Fruit fly (Drosophila melanogaster) whole organism, embryonic: ENCODE data around the gene CG14309.

Source experiments
- CG12104 ChIP-seq: fragments of 200-800 bp; sonication (Bioruptor generic); optimal IDR thresholded peaks from 3 replicates; lab custom pipeline; 2016; ENCODE audit warnings: missing biosample characterization, missing genetic modification characterization
- CG12659 ChIP-seq: fragments of 200-800 bp; sonication (Bioruptor generic); optimal IDR thresholded peaks from 3 replicates; lab custom pipeline; 2017; ENCODE audit warnings: mild to moderate bottlenecking, missing biosample characterization, missing genetic modification reagents, missing genetic modification characterization
- CG14710 ChIP-seq: fragments of 200-800 bp; sonication (Bioruptor generic); optimal IDR thresholded peaks from 3 replicates; lab custom pipeline; 2019; ENCODE audit warnings: missing biosample characterization, mild to moderate bottlenecking, missing genetic modification characterization, moderate library complexity
- CG17359 ChIP-seq: fragments of 200-800 bp; sonication (Bioruptor generic); optimal IDR thresholded peaks from 3 replicates; lab custom pipeline; 2018; ENCODE audit warnings: missing biosample characterization, mild to moderate bottlenecking, missing genetic modification characterization, moderate library complexity
- CG17385 ChIP-seq: fragments of 200-800 bp; sonication (Bioruptor generic); optimal IDR thresholded peaks from 3 replicates; lab custom pipeline; 2018; ENCODE audit warnings: missing biosample characterization, mild to moderate bottlenecking, missing genetic modification characterization
- CG17802 ChIP-seq: fragments of 200-800 bp; sonication (Bioruptor generic); optimal IDR thresholded peaks from 2 replicates; lab custom pipeline; 2018; ENCODE audit warnings: missing biosample characterization, mild to moderate bottlenecking, missing genetic modification characterization, moderate library complexity
- CG33213 ChIP-seq: fragments of 200-800 bp; sonication (Bioruptor generic); optimal IDR thresholded peaks from 3 replicates; lab custom pipeline; 2016; ENCODE audit warnings: missing biosample characterization, missing genetic modification characterization
- CG3838 ChIP-seq: fragments of 200-800 bp; sonication (Bioruptor generic); optimal IDR thresholded peaks from 3 replicates; lab custom pipeline; 2016; ENCODE audit warnings: missing biosample characterization, missing genetic modification characterization
- CG7745 ChIP-seq: fragments of 200-800 bp; sonication (Bioruptor generic); optimal IDR thresholded peaks from 2 replicates; lab custom pipeline; 2018; ENCODE audit warnings: missing biosample characterization, mild to moderate bottlenecking, missing genetic modification characterization, moderate library complexity
- CG8924 ChIP-seq: fragments of 200-800 bp; optimal IDR thresholded peaks from 3 replicates; lab custom pipeline; 2019; ENCODE audit warnings: missing biosample characterization, mild to moderate bottlenecking, missing genetic modification characterization, moderate library complexity
- CG9609 ChIP-seq: fragments of 200-800 bp; sonication (Bioruptor generic); optimal IDR thresholded peaks from 3 replicates; lab custom pipeline; 2016; ENCODE audit warnings: missing biosample characterization, missing genetic modification characterization
- Camta ChIP-seq: fragments of 200-800 bp; sonication (Bioruptor generic); optimal IDR thresholded peaks from 2 replicates; lab custom pipeline; 2016; ENCODE audit warnings: missing biosample characterization, missing genetic modification characterization
- D ChIP-seq, 2 experiments: fragments of 200-800 bp in 1 of 2; fragments of >200 bp in 1 of 2; sonication (Bioruptor generic) in 1 of 2; optimal IDR thresholded peaks; 2 replicates in 1 of 2; 3 replicates in 1 of 2; lab custom pipeline; 2017; ENCODE audit warnings: mild to moderate bottlenecking in 1 of 2, missing biosample characterization in 1 of 2, missing genetic modification characterization in 1 of 2, missing genetic modification reagents in 1 of 2
- D19A ChIP-seq: fragments of 200-800 bp; optimal IDR thresholded peaks from 3 replicates; lab custom pipeline; 2019; ENCODE audit warnings: missing biosample characterization, mild to moderate bottlenecking, missing genetic modification characterization, moderate library complexity
- Gsc ChIP-seq: fragments of 200-800 bp; sonication (Bioruptor generic); IDR thresholded peaks from 2 replicates; pipeline ENCODE4 v1.3.6; 2022; ENCODE audit warnings: missing biosample characterization, missing genetic modification characterization
- Hmr ChIP-seq: fragments of 200-800 bp; sonication (Bioruptor generic); optimal IDR thresholded peaks from 3 replicates; lab custom pipeline; 2017; ENCODE audit warnings: mild to moderate bottlenecking, missing biosample characterization, missing genetic modification reagents, missing genetic modification characterization
- Jarid2 ChIP-seq: fragments of 200-800 bp; sonication (Bioruptor generic); optimal IDR thresholded peaks from 3 replicates; lab custom pipeline; 2017; ENCODE audit warnings: mild to moderate bottlenecking, missing biosample characterization, missing genetic modification reagents, missing genetic modification characterization
- Lpt ChIP-seq: fragments of >200 bp; optimal IDR thresholded peaks from 2 replicates; lab custom pipeline; 2018; ENCODE audit warnings: missing biosample characterization, missing genetic modification characterization
- MBD-R2 ChIP-seq: fragments of 200-800 bp; sonication (Bioruptor generic); IDR thresholded peaks from 2 replicates; pipeline ENCODE4 v1.3.6; 2022; ENCODE audit warnings: missing biosample characterization, missing genetic modification characterization
- MTF-1 ChIP-seq: fragments of 200-800 bp; sonication (Bioruptor generic); optimal IDR thresholded peaks from 2 replicates; lab custom pipeline; 2018; ENCODE audit warnings: missing biosample characterization, mild to moderate bottlenecking, missing genetic modification characterization, borderline replicate concordance
- Med ChIP-seq: fragments of 200-800 bp; sonication (Bioruptor generic); peaks from one replicate; lab custom pipeline; 2016; ENCODE audit warnings: missing biosample characterization, missing genetic modification characterization, mild to moderate bottlenecking, inconsistent platforms, moderate library complexity
- Myb ChIP-seq: fragments of 200-800 bp; sonication (Bioruptor generic); optimal IDR thresholded peaks from 2 replicates; lab custom pipeline; 2016; ENCODE audit warnings: missing biosample characterization, missing genetic modification characterization
- NC2α ChIP-seq: fragments of 200-800 bp; sonication (Bioruptor generic); optimal IDR thresholded peaks from 2 replicates; lab custom pipeline; 2016; ENCODE audit warnings: missing biosample characterization, missing genetic modification characterization
- Neu2 ChIP-seq: fragments of 200-800 bp; sonication (Bioruptor generic); optimal IDR thresholded peaks from 3 replicates; lab custom pipeline; 2016; ENCODE audit warnings: missing biosample characterization, missing genetic modification characterization, borderline replicate concordance
- Optix ChIP-seq: fragments of 200-800 bp; sonication (Bioruptor generic); IDR thresholded peaks from 3 replicates; pipeline ENCODE4 v1.3.6; 2022; ENCODE audit warnings: missing biosample characterization, missing genetic modification characterization
- Sox100B ChIP-seq: fragments of 200-800 bp; sonication (Bioruptor generic); optimal IDR thresholded peaks from 3 replicates; lab custom pipeline; 2018; ENCODE audit warnings: missing biosample characterization, mild to moderate bottlenecking, missing genetic modification characterization
- ab ChIP-seq: fragments of 200-800 bp; sonication (Bioruptor generic); optimal IDR thresholded peaks from 2 replicates; lab custom pipeline; 2016; ENCODE audit warnings: missing biosample characterization, missing genetic modification characterization
- ase ChIP-seq: fragments of 200-800 bp; sonication (Bioruptor generic); IDR thresholded peaks from 3 replicates; pipeline ENCODE4 v1.3.6; 2022; ENCODE audit warnings: missing biosample characterization, missing genetic modification characterization
- bcd ChIP-seq: fragments of 200-800 bp; sonication (Bioruptor generic); optimal IDR thresholded peaks from 2 replicates; lab custom pipeline; 2017; ENCODE audit warnings: missing biosample characterization, mild to moderate bottlenecking, missing genetic modification characterization
- bsh ChIP-seq, 2 experiments: fragments of 200-800 bp; sonication (Bioruptor generic); optimal IDR thresholded peaks; 2 replicates each; lab custom pipeline; 2017 to 2018; ENCODE audit warnings: mild to moderate bottlenecking in 2 of 2, missing biosample characterization in 2 of 2, missing genetic modification characterization in 2 of 2, moderate library complexity in 1 of 2
- crol ChIP-seq: fragments of 200-800 bp; sonication (Bioruptor generic); IDR thresholded peaks from 2 replicates; pipeline ENCODE4 v1.3.6; 2022; ENCODE audit warnings: missing biosample characterization, missing genetic modification characterization
- dysf ChIP-seq: fragments of 200-800 bp; sonication (Bioruptor generic); IDR thresholded peaks from 3 replicates; pipeline ENCODE4 v1.3.6; 2022; ENCODE audit warnings: missing biosample characterization, missing genetic modification characterization
- exex ChIP-seq: fragments of 200-800 bp; sonication (Bioruptor generic); optimal IDR thresholded peaks from 4 replicates; lab custom pipeline; 2018; ENCODE audit warnings: missing biosample characterization, mild to moderate bottlenecking, missing genetic modification characterization, moderate library complexity
- gfzf ChIP-seq: fragments of 200-800 bp; sonication (Bioruptor generic); optimal IDR thresholded peaks from 2 replicates; lab custom pipeline; 2016; ENCODE audit warnings: missing biosample characterization, mild to moderate bottlenecking, missing genetic modification characterization, moderate library complexity
- kni ChIP-seq: fragments of 200-800 bp; sonication (Bioruptor generic); optimal IDR thresholded peaks from 3 replicates; lab custom pipeline; 2017; ENCODE audit warnings: mild to moderate bottlenecking, missing biosample characterization, missing genetic modification reagents, missing genetic modification characterization
- lola ChIP-seq, 3 experiments: fragments of >200 bp in 2 of 3; fragments of 200-800 bp in 1 of 3; sonication (Bioruptor generic) in 1 of 3; optimal IDR thresholded peaks; 2 replicates each; lab custom pipeline; 2017 to 2019; ENCODE audit warnings: missing biosample characterization in 3 of 3, missing genetic modification characterization in 3 of 3, mild to moderate bottlenecking in 1 of 3, moderate library complexity in 1 of 3
- maf-S ChIP-seq: fragments of 200-800 bp; sonication (Bioruptor generic); optimal IDR thresholded peaks from 2 replicates; lab custom pipeline; 2016; ENCODE audit warnings: missing biosample characterization, missing genetic modification characterization
- org-1 ChIP-seq: fragments of 200-800 bp; sonication (Bioruptor generic); optimal IDR thresholded peaks from 2 replicates; lab custom pipeline; 2017; ENCODE audit warnings: missing biosample characterization, missing genetic modification characterization
- pfk ChIP-seq: fragments of 200-800 bp; sonication (Bioruptor generic); optimal IDR thresholded peaks from 2 replicates; lab custom pipeline; 2018; ENCODE audit warnings: missing biosample characterization, mild to moderate bottlenecking, missing genetic modification characterization, moderate library complexity
- psq ChIP-seq: fragments of 200-800 bp; sonication (Bioruptor generic); optimal IDR thresholded peaks from 2 replicates; lab custom pipeline; 2017; ENCODE audit warnings: missing biosample characterization, missing genetic modification characterization
- sens-2 ChIP-seq: fragments of 200-800 bp; sonication (Bioruptor generic); IDR thresholded peaks from 2 replicates; pipeline ENCODE4 v1.3.6; 2022; ENCODE audit warnings: missing biosample characterization, missing genetic modification characterization
- sima ChIP-seq: fragments of 200-800 bp; sonication (Bioruptor generic); optimal IDR thresholded peaks from 2 replicates; lab custom pipeline; 2016; ENCODE audit warnings: missing biosample characterization, missing genetic modification characterization
- slbo ChIP-seq: fragments of 200-800 bp; sonication (Bioruptor generic); IDR thresholded peaks from 2 replicates; pipeline ENCODE4 v1.3.6; 2022; ENCODE audit warnings: missing biosample characterization, missing genetic modification characterization
- tin ChIP-seq: fragments of 200-800 bp; sonication (Bioruptor generic); optimal IDR thresholded peaks from 3 replicates; lab custom pipeline; 2016; ENCODE audit warnings: missing biosample characterization, missing genetic modification characterization
- trem ChIP-seq: fragments of 200-800 bp; optimal IDR thresholded peaks from 3 replicates; lab custom pipeline; 2019; ENCODE audit warnings: missing biosample characterization, mild to moderate bottlenecking, missing genetic modification characterization, moderate library complexity
- vnd ChIP-seq: fragments of 200-800 bp; sonication (Bioruptor generic); IDR thresholded peaks from 3 replicates; pipeline ENCODE4 v1.3.6; 2022; ENCODE audit warnings: missing biosample characterization, missing genetic modification characterization; ENCODE audit not compliant: partially characterized antibody
- wek ChIP-seq: fragments of 200-800 bp; sonication (Bioruptor generic); optimal IDR thresholded peaks from 3 replicates; lab custom pipeline; 2018; ENCODE audit warnings: missing biosample characterization, mild to moderate bottlenecking, missing genetic modification characterization, moderate library complexity
- z ChIP-seq: fragments of 200-800 bp; sonication (Bioruptor generic); IDR thresholded peaks from 3 replicates; pipeline ENCODE4 v1.3.6; 2022; ENCODE audit warnings: missing biosample characterization, missing genetic modification characterization

CG14309 gene

dm6 chr3R:18396801-18397604 lies 12.1 kb upstream of the CG14309 start, which contains the start of gene Vti1b (continued):
- TF ChIP-seq bcd (GFP tag; lab: Kevin White, UChicago) (peak; percentile 94), z (GFP tag; lab: Robert Waterston, UW) (peak; percentile 61; the same call in 1 of the 3 replicates), maf-S (GFP tag; lab: Kevin White, UChicago) (peak; percentile 89), psq (GFP tag; lab: Kevin White, UChicago) (peak; percentile 57), trem (tag; lab: Kevin White, UChicago) (peak; percentile 92), D (optimal IDR thresholded peaks at IDR 0.05; lab: Kevin White, UChicago) (peak; percentile 15), D (GFP tag; optimal IDR thresholded peaks at IDR 0.05; lab: Kevin White, UChicago) (peak; percentile 94), crol (peak; percentile 93), Lpt (GFP tag; lab: Kevin White, UChicago) (no peak), Jarid2 (GFP tag; lab: Kevin White, UChicago) (peak; percentile 51), CG14710 (tag; lab: Kevin White, UChicago) (peak; percentile 93), Sox100B (peak; percentile 91), CG8924 (tag; lab: Kevin White, UChicago) (peak; percentile 96), CG12659 (peak; percentile 93), Med (GFP tag; lab: Kevin White, UChicago) (peak; percentile 98), ab (GFP tag; lab: Kevin White, UChicago) (peak; percentile 94), gfzf (peak; percentile 7), bsh (GFP tag; optimal IDR thresholded peaks at IDR 0.05; lab: Kevin White, UChicago) (peak; percentile 91 to 98), Hmr (GFP tag; lab: Kevin White, UChicago) (peak; percentile 90), MBD-R2 (peak; percentile 55; the same call in 1 of the 2 replicates), kni (peak; percentile 95), wek (GFP tag; lab: Kevin White, UChicago) (peak; percentile 60), exex (peak; percentile 85), org-1 (GFP tag; lab: Kevin White, UChicago) (peak; percentile 90), ase (GFP tag; lab: Robert Waterston, UW) (peak; percentile 85), sens-2 (GFP tag; lab: Robert Waterston, UW) (peak; percentile 89), Gsc (GFP tag; lab: Robert Waterston, UW) (peak; percentile 82), Myb (GFP tag; lab: Kevin White, UChicago) (peak; percentile 70), NC2α (GFP tag; lab: Kevin White, UChicago) (peak; percentile 89), CG3838 (GFP tag; lab: Kevin White, UChicago) (peak; percentile 89), tin (peak; percentile 96), CG17385 (peak; percentile 92), Optix (peak; percentile 92), slbo (GFP tag; lab: Robert Waterston, UW) (peak; percentile 95), CG7745 (tag; lab: Kevin White, UChicago) (peak; percentile 31), CG12104 (peak; percentile 88), lola (GFP tag; optimal IDR thresholded peaks at IDR 0.05; lab: Kevin White, UChicago) (peak in 1 of 3 experiments; percentile 91), CG17359 (tag; lab: Kevin White, UChicago) (peak; percentile 97), D19A (tag; lab: Kevin White, UChicago) (peak; percentile 91), MTF-1 (peak; percentile 79), pfk (no peak), Camta (GFP tag; lab: Kevin White, UChicago) (peak; percentile 80), Neu2 (GFP tag; lab: Kevin White, UChicago) (peak; percentile 41), vnd (GFP tag; lab: Robert Waterston, UW) (no peak), CG17802 (tag; lab: Kevin White, UChicago) (peak; percentile 86), sima (no peak), CG9609 (GFP tag; lab: Kevin White, UChicago) (peak; percentile 91), CG33213 (peak; percentile 93), dysf (GFP tag; lab: Robert Waterston, UW) (peak; percentile 93)
